Fruit fly (Drosophila melanogaster): ENCODE data around the gene CG31437.

DNA sequence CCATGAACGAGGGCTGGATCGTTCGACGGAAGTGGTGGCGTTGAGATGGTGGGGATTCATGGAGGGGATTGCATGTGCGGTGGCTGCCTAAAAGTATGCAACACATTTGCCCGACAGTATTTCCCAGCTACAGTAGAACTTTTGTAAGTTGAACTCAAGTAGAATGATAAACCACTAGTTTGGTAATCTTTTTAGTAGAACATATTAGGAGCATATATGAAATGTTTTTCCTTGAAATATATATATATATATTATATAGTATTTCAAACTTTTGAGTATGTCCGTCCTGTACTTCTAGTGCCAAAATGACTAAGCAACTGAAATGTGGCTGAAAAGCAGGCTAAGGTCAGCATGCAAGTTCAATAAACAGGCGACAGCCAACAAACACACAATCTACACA, 5.0 kb downstream of the CG31437 start:
- no peak for TF ChIP-seq ttk (optimal IDR thresholded peaks at IDR 0.05)
- no peak for TF ChIP-seq Sin3A (optimal IDR thresholded peaks at IDR 0.05)
- TF ChIP-seq psq (optimal IDR thresholded peaks at IDR 0.05): no peak
- no peak for TF ChIP-seq h (optimal IDR thresholded peaks at IDR 0.05)
- no peak for TF ChIP-seq insv (optimal IDR thresholded peaks at IDR 0.05)
- TF ChIP-seq Myc (optimal IDR thresholded peaks at IDR 0.05): no peak
